Worm (Caenorhabditis elegans): ENCODE data around the gene skr-10.

- TF ChIP-seq ekl-4 (GFP tag; IDR thresholded peaks at IDR 0.05): no peak
- no peak for TF ChIP-seq C06A6.2 (GFP tag; conservative IDR thresholded peaks at IDR 0.05)
Measured at ce11 chrIV:15933814-15934213, 12.8 kb upstream of the skr-10 start, which contains the start of gene srv-16.
